Fruit fly (Drosophila melanogaster) whole organism, embryonic: ENCODE measurements around the gene Hph.

Experiments
- ATbp ChIP-seq: fragments of 200-800 bp; sonication (Bioruptor generic); optimal IDR thresholded peaks from 2 replicates; lab custom pipeline; 2017; ENCODE audit warnings: missing biosample characterization, mild to moderate bottlenecking, missing genetic modification characterization, missing genetic modification reagents
- Bgb ChIP-seq: fragments of 200-800 bp; sonication (Bioruptor generic); IDR thresholded peaks from 2 replicates; pipeline ENCODE4 v1.3.6; 2022; ENCODE audit warnings: missing biosample characterization, missing genetic modification characterization; ENCODE audit not compliant: partially characterized antibody
- C15 ChIP-seq: fragments of 200-800 bp; sonication (Bioruptor generic); IDR thresholded peaks from 3 replicates; pipeline ENCODE4 v1.3.6; 2022; ENCODE audit warnings: missing biosample characterization, missing genetic modification characterization
- CG11247 ChIP-seq: fragments of 200-800 bp; sonication (Bioruptor generic); IDR thresholded peaks from 2 replicates; pipeline ENCODE4 v1.3.6; 2022; ENCODE audit warnings: missing biosample characterization, missing genetic modification characterization
- CG11560 ChIP-seq: fragments of 200-800 bp; sonication (Bioruptor generic); IDR thresholded peaks from 3 replicates; pipeline ENCODE4 v1.3.6; 2022; ENCODE audit warnings: missing biosample characterization, missing genetic modification characterization
- CG12219 ChIP-seq: fragments of 200-800 bp; sonication (Bioruptor generic); optimal IDR thresholded peaks from 3 replicates; lab custom pipeline; 2018; ENCODE audit warnings: missing biosample characterization, mild to moderate bottlenecking, missing genetic modification characterization
- CG12391 ChIP-seq: fragments of 200-800 bp; sonication (Bioruptor generic); optimal IDR thresholded peaks from 3 replicates; lab custom pipeline; 2018; ENCODE audit warnings: missing biosample characterization, mild to moderate bottlenecking, missing genetic modification characterization, moderate library complexity
- CG12942 ChIP-seq: fragments of 200-800 bp; sonication (Bioruptor generic); optimal IDR thresholded peaks from 3 replicates; lab custom pipeline; 2016; ENCODE audit warnings: missing biosample characterization, missing genetic modification characterization
- CG14050 ChIP-seq: fragments of 200-800 bp; sonication (Bioruptor generic); IDR thresholded peaks from 3 replicates; pipeline ENCODE4 v1.3.6; 2022; ENCODE audit warnings: missing biosample characterization, missing genetic modification characterization
- CG15073 ChIP-seq: fragments of 200-800 bp; sonication (Bioruptor generic); optimal IDR thresholded peaks from 2 replicates; lab custom pipeline; 2016; ENCODE audit warnings: missing biosample characterization, missing genetic modification characterization
- CG17802 ChIP-seq: fragments of 200-800 bp; sonication (Bioruptor generic); optimal IDR thresholded peaks from 2 replicates; lab custom pipeline; 2018; ENCODE audit warnings: missing biosample characterization, mild to moderate bottlenecking, missing genetic modification characterization, moderate library complexity
- CG2202 ChIP-seq: fragments of 200-800 bp; sonication (Bioruptor generic); optimal IDR thresholded peaks from 2 replicates; lab custom pipeline; 2018; ENCODE audit warnings: missing biosample characterization, mild to moderate bottlenecking, missing genetic modification characterization
- CG2678 ChIP-seq: fragments of 200-800 bp; sonication (Bioruptor generic); optimal IDR thresholded peaks from 3 replicates; lab custom pipeline; 2019; ENCODE audit warnings: missing biosample characterization, mild to moderate bottlenecking, missing genetic modification characterization, moderate library complexity
- CG2875 ChIP-seq: fragments of 200-800 bp; sonication (Bioruptor generic); optimal IDR thresholded peaks from 2 replicates; lab custom pipeline; 2017; ENCODE audit warnings: missing biosample characterization, mild to moderate bottlenecking, missing genetic modification characterization, missing genetic modification reagents
- CG3726 ChIP-seq: fragments of 200-800 bp; sonication (Bioruptor generic); IDR thresholded peaks from 3 replicates; pipeline ENCODE4, ENCODE4 v1.3.6; 2022; ENCODE audit warnings: missing biosample characterization, missing genetic modification characterization
- CG43689 ChIP-seq: fragments of 200-800 bp; sonication (Bioruptor generic); IDR thresholded peaks from 2 replicates; pipeline ENCODE4 v1.3.6; 2022; ENCODE audit warnings: missing biosample characterization, missing genetic modification characterization
- CG7786 ChIP-seq: fragments of 200-800 bp; sonication (Bioruptor generic); optimal IDR thresholded peaks from 2 replicates; lab custom pipeline; 2016; ENCODE audit warnings: missing biosample characterization, missing genetic modification characterization
- CG9932 ChIP-seq: fragments of 200-800 bp; sonication (Bioruptor generic); IDR thresholded peaks from 2 replicates; pipeline ENCODE4 v1.3.6; 2022; ENCODE audit warnings: missing biosample characterization, missing genetic modification characterization
- Dad ChIP-seq: fragments of 200-800 bp; sonication (Bioruptor generic); optimal IDR thresholded peaks from 3 replicates; lab custom pipeline; 2016; ENCODE audit warnings: missing biosample characterization, missing genetic modification characterization
- Dfd ChIP-seq, 2 experiments: fragments of >200 bp; optimal IDR thresholded peaks; 2 replicates each; lab custom pipeline; 2017; ENCODE audit warnings: missing biosample characterization in 2 of 2, missing genetic modification characterization in 2 of 2
- Ets65A ChIP-seq: fragments of 200-800 bp; sonication (Bioruptor generic); peaks from one replicate; lab custom pipeline; 2016; ENCODE audit warnings: missing biosample characterization, missing genetic modification characterization
- Fer3 ChIP-seq: fragments of 200-800 bp; sonication (Bioruptor generic); optimal IDR thresholded peaks from 2 replicates; lab custom pipeline; 2018; ENCODE audit warnings: missing biosample characterization, mild to moderate bottlenecking, missing genetic modification characterization, moderate library complexity
- HHEX ChIP-seq: fragments of 200-800 bp; sonication (Bioruptor generic); optimal IDR thresholded peaks from 3 replicates; lab custom pipeline; 2017; ENCODE audit warnings: missing biosample characterization, mild to moderate bottlenecking, missing genetic modification characterization, missing genetic modification reagents
- HLH54F ChIP-seq: fragments of 200-800 bp; sonication (Bioruptor generic); optimal IDR thresholded peaks from 3 replicates; lab custom pipeline; 2016; ENCODE audit warnings: missing biosample characterization, missing genetic modification characterization
- Hr39 ChIP-seq: fragments of >200 bp; optimal IDR thresholded peaks from 2 replicates; lab custom pipeline; 2017
- Hr51 ChIP-seq, 2 experiments: fragments of 200-800 bp; sonication (Bioruptor generic); optimal IDR thresholded peaks; 2 replicates in 1 of 2; 3 replicates in 1 of 2; lab custom pipeline; 2016 to 2018; ENCODE audit warnings: missing biosample characterization in 2 of 2, missing genetic modification characterization in 2 of 2, mild to moderate bottlenecking in 1 of 2, moderate library complexity in 1 of 2
- Lpt ChIP-seq: fragments of >200 bp; optimal IDR thresholded peaks from 2 replicates; lab custom pipeline; 2018; ENCODE audit warnings: missing biosample characterization, missing genetic modification characterization
- Neu2 ChIP-seq: fragments of 200-800 bp; sonication (Bioruptor generic); optimal IDR thresholded peaks from 3 replicates; lab custom pipeline; 2016; ENCODE audit warnings: missing biosample characterization, missing genetic modification characterization, borderline replicate concordance
- Scr ChIP-seq: fragments of 200-800 bp; sonication (Bioruptor generic); IDR thresholded peaks from 2 replicates; pipeline ENCODE4 v1.3.6; 2022; ENCODE audit warnings: missing biosample characterization, missing genetic modification characterization; ENCODE audit not compliant: partially characterized antibody
- Six4 ChIP-seq: fragments of 200-800 bp; sonication (Bioruptor generic); optimal IDR thresholded peaks from 2 replicates; lab custom pipeline; 2016; ENCODE audit warnings: missing biosample characterization, missing genetic modification characterization
- TFAM ChIP-seq: fragments of 200-800 bp; sonication (Bioruptor generic); optimal IDR thresholded peaks from 2 replicates; lab custom pipeline; 2017; ENCODE audit warnings: missing biosample characterization, missing genetic modification characterization, inconsistent platforms
- ap ChIP-seq: fragments of 200-800 bp; sonication (Bioruptor generic); IDR thresholded peaks from 2 replicates; pipeline ENCODE4 v1.3.6; 2022; ENCODE audit warnings: missing biosample characterization, missing genetic modification characterization
- ato ChIP-seq: fragments of 200-800 bp; sonication (Bioruptor generic); IDR thresholded peaks from 2 replicates; pipeline ENCODE4 v1.3.6; 2022; ENCODE audit warnings: missing biosample characterization, missing genetic modification characterization; ENCODE audit not compliant: partially characterized antibody
- cad ChIP-seq: fragments of >200 bp; optimal IDR thresholded peaks from 2 replicates; lab custom pipeline; 2017; ENCODE audit warnings: missing biosample characterization, missing genetic modification characterization
- ci ChIP-seq: fragments of 200-800 bp; sonication (Bioruptor generic); IDR thresholded peaks from 3 replicates; pipeline ENCODE4 v1.3.6; 2022; ENCODE audit warnings: missing biosample characterization, missing genetic modification characterization
- crc ChIP-seq: fragments of 200-800 bp; sonication (Bioruptor generic); optimal IDR thresholded peaks from 2 replicates; lab custom pipeline; 2016; ENCODE audit warnings: missing biosample characterization, missing genetic modification characterization
- cwo ChIP-seq: fragments of 200-800 bp; sonication (Bioruptor generic); optimal IDR thresholded peaks from 3 replicates; lab custom pipeline; 2017; ENCODE audit warnings: missing biosample characterization, missing genetic modification characterization, mild to moderate bottlenecking, moderate library complexity, missing genetic modification reagents
- dimm ChIP-seq: fragments of 200-800 bp; sonication (Bioruptor generic); IDR thresholded peaks from 2 replicates; pipeline ENCODE4 v1.3.6; 2022; ENCODE audit warnings: missing biosample characterization, missing genetic modification characterization
- fu2 ChIP-seq: fragments of 200-800 bp; sonication (Bioruptor generic); optimal IDR thresholded peaks from 2 replicates; lab custom pipeline; 2016; ENCODE audit warnings: missing biosample characterization, missing genetic modification characterization
- her ChIP-seq: fragments of 200-800 bp; sonication (Bioruptor generic); optimal IDR thresholded peaks from 2 replicates; lab custom pipeline; 2016; ENCODE audit warnings: missing biosample characterization, missing genetic modification characterization
- insv ChIP-seq, 2 experiments: fragments of 200-800 bp; sonication (Bioruptor generic); optimal IDR thresholded peaks; 3 replicates each; lab custom pipeline; 2016 to 2018; ENCODE audit warnings: missing biosample characterization in 2 of 2, missing genetic modification characterization in 2 of 2
- odd ChIP-seq: fragments of 200-800 bp; sonication (Bioruptor generic); optimal IDR thresholded peaks from 2 replicates; lab custom pipeline; 2017; ENCODE audit warnings: missing biosample characterization, mild to moderate bottlenecking, missing genetic modification characterization
- pnt ChIP-seq: fragments of 200-800 bp; sonication (Bioruptor generic); optimal IDR thresholded peaks from 3 replicates; lab custom pipeline; 2016; ENCODE audit warnings: missing biosample characterization, missing genetic modification characterization
- prd ChIP-seq, 3 experiments: fragments of >200 bp in 2 of 3; fragments of 200-800 bp in 1 of 3; sonication (Bioruptor generic) in 1 of 3; optimal IDR thresholded peaks in 2 of 3; IDR thresholded peaks in 1 of 3; 2 replicates in 2 of 3; 3 replicates in 1 of 3; pipeline versions ENCODE4 v1.3.6 to Lab custom; 2017 to 2022; ENCODE audit warnings: missing biosample characterization in 1 of 3, missing genetic modification characterization in 1 of 3
- pum ChIP-seq: fragments of 200-800 bp; sonication (Bioruptor generic); optimal IDR thresholded peaks from 2 replicates; lab custom pipeline; 2016; ENCODE audit warnings: missing biosample characterization, missing genetic modification characterization
- row ChIP-seq: fragments of 200-800 bp; sonication (Bioruptor generic); IDR thresholded peaks from 3 replicates; pipeline ENCODE4 v1.3.6; 2022; ENCODE audit warnings: missing biosample characterization, missing genetic modification characterization
- slou ChIP-seq: fragments of 200-800 bp; sonication (Bioruptor generic); optimal IDR thresholded peaks from 3 replicates; lab custom pipeline; 2016; ENCODE audit warnings: missing biosample characterization, missing genetic modification characterization
- slp2 ChIP-seq: fragments of 200-800 bp; sonication (Bioruptor generic); optimal IDR thresholded peaks from 2 replicates; lab custom pipeline; 2016; ENCODE audit warnings: missing biosample characterization, missing genetic modification characterization
- sna ChIP-seq: fragments of 200-800 bp; sonication (Bioruptor generic); IDR thresholded peaks from 2 replicates; pipeline ENCODE4 v1.3.6; 2022; ENCODE audit warnings: missing biosample characterization, missing genetic modification characterization; ENCODE audit not compliant: partially characterized antibody

Hph gene

dm6 chr3R:5264251-5265098 lies 7.6 kb downstream of the Hph start (continued):
- TF ChIP-seq crc (GFP tag; lab: Kevin White, UChicago) (no peak), HLH54F (GFP tag; lab: Kevin White, UChicago) (peak; percentile 41), CG43689 (GFP tag; lab: Robert Waterston, UW) (no peak), Scr (no peak), pum (no peak), ap (GFP tag; lab: Robert Waterston, UW) (no peak), C15 (no peak), Bgb (GFP tag; lab: Robert Waterston, UW) (peak; percentile 41; the same call in 1 of the 2 replicates), CG11560 (tag; lab: Robert Waterston, UW) (no peak), CG15073 (GFP tag; lab: Kevin White, UChicago) (no peak), CG2678 (tag; lab: Kevin White, UChicago) (peak; percentile 74), insv (GFP tag; optimal IDR thresholded peaks at IDR 0.05; lab: Kevin White, UChicago) (peak in 1 of 2 experiments; percentile 9), Lpt (no peak), dimm (no peak), Fer3 (peak; percentile 20), fu2 (GFP tag; lab: Kevin White, UChicago) (peak; percentile 22), slp2 (GFP tag; lab: Kevin White, UChicago) (peak; percentile 24), CG7786 (no peak), row (GFP tag; lab: Robert Waterston, UW) (peak; percentile 96), CG2875 (GFP tag; lab: Kevin White, UChicago) (no peak), pnt (GFP tag; lab: Kevin White, UChicago) (no peak), cwo (GFP tag; lab: Kevin White, UChicago) (peak; percentile 61), Dad (GFP tag; lab: Kevin White, UChicago) (no peak), Neu2 (GFP tag; lab: Kevin White, UChicago) (no peak), CG14050 (GFP tag; lab: Robert Waterston, UW) (no peak), CG12391 (peak; percentile 55), odd (peak; percentile 45), cad (GFP tag; lab: Kevin White, UChicago) (no peak), prd (optimal IDR thresholded peaks at IDR 0.05; lab: Kevin White, UChicago) (no peak), prd (GFP tag; IDR thresholded peaks at IDR 0.05; lab: Robert Waterston, UW) (no peak), CG2202 (no peak), her (GFP tag; lab: Kevin White, UChicago) (peak; percentile 37), Dfd (GFP tag; optimal IDR thresholded peaks at IDR 0.05; lab: Kevin White, UChicago) (no peak), CG12942 (GFP tag; lab: Kevin White, UChicago) (no peak), HHEX (GFP tag; lab: Kevin White, UChicago) (peak; percentile 29), CG12219 (GFP tag; lab: Kevin White, UChicago) (peak; percentile 42), sna (GFP tag; lab: Robert Waterston, UW) (no peak; the same call in 1 of the 2 replicates), CG17802 (no peak), Six4 (no peak), Hr51 (GFP tag; optimal IDR thresholded peaks at IDR 0.05; lab: Kevin White, UChicago) (peak in 1 of 2 experiments; percentile 48), Hr39 (lab: Kevin White, UChicago) (no peak), CG3726 (GFP tag; lab: Robert Waterston, UW) (no peak), Ets65A (no peak), CG9932 (no peak), ci (GFP tag; lab: Robert Waterston, UW) (peak; percentile 65), TFAM (GFP tag; lab: Kevin White, UChicago) (no peak), slou (GFP tag; lab: Kevin White, UChicago) (no peak), ato (GFP tag; lab: Robert Waterston, UW) (no peak), CG11247 (GFP tag; lab: Robert Waterston, UW) (no peak), ATbp (GFP tag; lab: Kevin White, UChicago) (peak; percentile 31)
